Fruit fly (Drosophila melanogaster) whole organism, pupa: ENCODE data around the gene Cul5.

Source experiments
- CG10348 ChIP-seq: fragments of 200-800 bp; sonication (Bioruptor generic); IDR thresholded peaks from 2 replicates; pipeline ENCODE4 v1.3.6; 2022; ENCODE audit warnings: missing biosample characterization, missing genetic modification characterization
- CG12605 ChIP-seq: fragments of 200-800 bp; sonication (Bioruptor generic); IDR thresholded peaks from 2 replicates; pipeline ENCODE4 v1.3.6; 2022; ENCODE audit warnings: missing biosample characterization, missing genetic modification characterization
- CG13204 ChIP-seq: fragments of 200-800 bp; sonication (Bioruptor generic); optimal IDR thresholded peaks from 2 replicates; lab custom pipeline; 2018; ENCODE audit warnings: missing biosample characterization, mild to moderate bottlenecking, missing genetic modification characterization, moderate library complexity
- CG14655 ChIP-seq: fragments of 200-800 bp; sonication (Bioruptor generic); optimal IDR thresholded peaks from 3 replicates; lab custom pipeline; 2017; ENCODE audit warnings: mild to moderate bottlenecking, missing biosample characterization, missing genetic modification reagents, missing genetic modification characterization
- CG15710 ChIP-seq: fragments of 200-800 bp; sonication (Bioruptor generic); optimal IDR thresholded peaks from 2 replicates; lab custom pipeline; 2018; ENCODE audit warnings: missing biosample characterization, mild to moderate bottlenecking, missing genetic modification characterization, moderate library complexity
- CG17806 ChIP-seq: fragments of 200-800 bp; sonication (Bioruptor generic); optimal IDR thresholded peaks from 2 replicates; lab custom pipeline; 2018; ENCODE audit warnings: missing biosample characterization, mild to moderate bottlenecking, missing genetic modification characterization, moderate library complexity
- CG32121 ChIP-seq: fragments of 200-800 bp; sonication (Bioruptor generic); IDR thresholded peaks from 2 replicates; pipeline ENCODE4 v1.3.6; 2022; ENCODE audit warnings: missing biosample characterization, missing genetic modification characterization
- CG34367 ChIP-seq: fragments of 200-800 bp; sonication (Bioruptor generic); optimal IDR thresholded peaks from 2 replicates; lab custom pipeline; 2018; ENCODE audit warnings: missing biosample characterization, mild to moderate bottlenecking, missing genetic modification characterization
- CG4496 ChIP-seq: fragments of 200-800 bp; sonication (Bioruptor generic); IDR thresholded peaks from 3 replicates; pipeline ENCODE4 v1.3.6; 2022; ENCODE audit warnings: missing biosample characterization, missing genetic modification characterization
- CG8159 ChIP-seq: fragments of 200-800 bp; sonication (Bioruptor generic); optimal IDR thresholded peaks from 3 replicates; lab custom pipeline; 2018; ENCODE audit warnings: missing biosample characterization, mild to moderate bottlenecking, missing genetic modification characterization, moderate library complexity
- CG8301 ChIP-seq: fragments of 200-800 bp; sonication (Bioruptor generic); optimal IDR thresholded peaks from 2 replicates; lab custom pipeline; 2018; ENCODE audit warnings: missing biosample characterization, mild to moderate bottlenecking, missing genetic modification characterization
- CG9948 ChIP-seq: fragments of 200-800 bp; sonication (Bioruptor generic); optimal IDR thresholded peaks from 2 replicates; lab custom pipeline; 2018; ENCODE audit warnings: missing biosample characterization, mild to moderate bottlenecking, missing genetic modification characterization, moderate library complexity
- D1 ChIP-seq: fragments of 200-800 bp; sonication (Bioruptor generic); optimal IDR thresholded peaks from 2 replicates; lab custom pipeline; 2018; ENCODE audit warnings: missing biosample characterization, mild to moderate bottlenecking, missing genetic modification characterization, moderate library complexity
- EcR ChIP-seq: fragments of 200-800 bp; sonication (Bioruptor generic); optimal IDR thresholded peaks from 3 replicates; lab custom pipeline; 2019; ENCODE audit warnings: missing biosample characterization, missing genetic modification characterization, mild to moderate bottlenecking, moderate library complexity, missing genetic modification reagents
- Ets98B ChIP-seq: fragments of 200-800 bp; sonication (Bioruptor generic); IDR thresholded peaks from 2 replicates; pipeline ENCODE4 v1.3.6; 2022; ENCODE audit warnings: missing biosample characterization, missing genetic modification characterization
- Pif1A ChIP-seq: fragments of 200-800 bp; sonication (Bioruptor generic); optimal IDR thresholded peaks from 3 replicates; lab custom pipeline; 2016; ENCODE audit warnings: missing biosample characterization, missing genetic modification characterization
- Pif1B ChIP-seq: fragments of 200-800 bp; sonication (Bioruptor generic); optimal IDR thresholded peaks from 3 replicates; lab custom pipeline; 2016; ENCODE audit warnings: missing biosample characterization, missing genetic modification characterization
- Snoo ChIP-seq: fragments of 200-800 bp; sonication (Bioruptor generic); optimal IDR thresholded peaks from 3 replicates; lab custom pipeline; 2017; ENCODE audit warnings: missing biosample characterization, mild to moderate bottlenecking, missing genetic modification characterization, inconsistent platforms
- fd96Ca ChIP-seq: fragments of 200-800 bp; sonication (Bioruptor generic); IDR thresholded peaks from 3 replicates; pipeline ENCODE4 v1.3.6; 2022; ENCODE audit warnings: missing biosample characterization, missing genetic modification characterization
- gl ChIP-seq: fragments of 200-800 bp; sonication (Bioruptor generic); optimal IDR thresholded peaks from 2 replicates; lab custom pipeline; 2018; ENCODE audit warnings: missing biosample characterization, mild to moderate bottlenecking, missing genetic modification characterization
- rn ChIP-seq: fragments of 200-800 bp; sonication (Bioruptor generic); IDR thresholded peaks from 2 replicates; pipeline ENCODE4 v1.3.6; 2022; ENCODE audit warnings: missing biosample characterization, missing genetic modification characterization

Cul5 gene

DNA sequence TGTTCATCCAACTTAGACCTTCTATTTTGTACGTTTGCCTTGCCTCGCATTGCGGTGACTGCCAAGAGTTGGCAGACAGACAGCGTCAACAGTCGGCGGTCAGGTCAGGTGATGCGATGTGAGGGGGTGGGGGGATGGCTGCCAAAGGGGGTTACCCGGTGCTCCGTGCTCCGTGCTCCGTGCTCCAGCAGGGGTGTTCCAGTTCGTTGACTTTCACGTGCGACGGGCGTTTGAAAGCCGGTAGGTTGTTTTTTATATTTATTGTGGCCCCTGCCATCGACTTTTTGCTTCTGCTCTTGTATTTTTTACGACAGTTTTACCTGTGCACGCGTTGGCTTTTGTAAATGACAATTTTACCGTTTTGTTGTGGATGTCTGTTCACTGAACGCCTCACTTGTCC lies 19.3 kb upstream of the Cul5 start:
- TF ChIP-seq CG4496 (GFP tag; lab: Robert Waterston, UW) (peak; percentile 70; the same call in 2 of the 3 replicates), Ets98B (GFP tag; lab: Robert Waterston, UW) (0 out of 2 replicates have a peak, but pooled peaks have one; percentile 26), CG13204 (GFP tag; lab: Kevin White, UChicago) (peak; percentile 35), CG14655 (GFP tag; lab: Kevin White, UChicago) (no peak), EcR (peak; percentile 45), fd96Ca (GFP tag; lab: Robert Waterston, UW) (0 out of 3 replicates have a peak, but pooled peaks have one; percentile 31)
- TF ChIP-seq, all 21 proteins: peak for 5

DNA sequence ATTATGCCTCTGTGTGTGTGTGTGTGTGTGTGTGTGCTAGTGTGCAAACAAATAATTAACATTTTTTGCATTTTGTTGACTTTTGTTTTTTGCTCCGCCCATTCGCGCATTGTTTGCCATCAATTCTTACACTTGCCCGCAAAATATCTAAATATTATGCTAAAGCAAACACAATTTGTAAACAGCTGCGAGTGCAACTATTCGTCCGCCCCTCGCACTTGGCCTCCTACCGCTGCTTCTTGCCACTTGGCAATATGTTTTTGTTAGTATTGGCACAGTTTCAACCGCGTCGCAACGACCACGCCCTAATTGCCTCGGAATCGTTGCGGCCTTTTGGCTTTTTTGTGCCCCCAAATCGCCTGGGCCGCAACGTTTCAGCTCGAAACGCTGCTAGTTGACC lies 14.8 kb upstream of the Cul5 start:
- TF ChIP-seq CG32121 (GFP tag; lab: Robert Waterston, UW) (peak; percentile 63; the same call in 1 of the 2 replicates), D1 (tag; lab: Kevin White, UChicago) (no peak)

DNA sequence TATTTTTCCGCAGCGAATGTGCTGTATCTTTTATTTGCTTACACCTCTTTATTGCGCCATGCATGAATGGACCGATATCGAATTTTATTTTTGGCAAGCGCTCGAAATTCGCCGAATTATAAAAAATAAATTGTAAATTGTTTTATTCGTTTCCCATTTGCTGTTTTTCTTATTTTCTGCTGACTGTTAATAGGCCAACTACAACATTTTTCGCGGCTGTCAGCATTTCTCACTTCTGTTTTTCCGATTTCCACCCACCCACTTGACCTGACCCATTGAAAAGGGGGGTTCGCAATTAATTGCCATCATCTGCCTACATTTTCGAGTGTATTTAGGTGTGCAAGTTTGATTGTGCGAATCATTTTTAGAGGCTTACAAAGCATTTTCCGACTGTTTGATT lies 13.8 kb upstream of the Cul5 start:
- TF ChIP-seq Pif1B (GFP tag; lab: Kevin White, UChicago) (no peak), CG32121 (GFP tag; lab: Robert Waterston, UW) (no peak), Pif1A (GFP tag; lab: Kevin White, UChicago) (no peak), D1 (tag; lab: Kevin White, UChicago) (no peak), EcR (no peak), CG9948 (tag; lab: Kevin White, UChicago) (no peak), Snoo (no peak), CG4496 (GFP tag; lab: Robert Waterston, UW) (no peak), Ets98B (GFP tag; lab: Robert Waterston, UW) (no peak), CG14655 (GFP tag; lab: Kevin White, UChicago) (no peak), CG8301 (tag; lab: Kevin White, UChicago) (no peak), rn (GFP tag; lab: Robert Waterston, UW) (no peak), CG34367 (tag; lab: Kevin White, UChicago) (no peak), CG8159 (tag; lab: Kevin White, UChicago) (no peak), fd96Ca (GFP tag; lab: Robert Waterston, UW) (no peak), CG15710 (no peak), CG12605 (GFP tag; lab: Robert Waterston, UW) (no peak)

DNA sequence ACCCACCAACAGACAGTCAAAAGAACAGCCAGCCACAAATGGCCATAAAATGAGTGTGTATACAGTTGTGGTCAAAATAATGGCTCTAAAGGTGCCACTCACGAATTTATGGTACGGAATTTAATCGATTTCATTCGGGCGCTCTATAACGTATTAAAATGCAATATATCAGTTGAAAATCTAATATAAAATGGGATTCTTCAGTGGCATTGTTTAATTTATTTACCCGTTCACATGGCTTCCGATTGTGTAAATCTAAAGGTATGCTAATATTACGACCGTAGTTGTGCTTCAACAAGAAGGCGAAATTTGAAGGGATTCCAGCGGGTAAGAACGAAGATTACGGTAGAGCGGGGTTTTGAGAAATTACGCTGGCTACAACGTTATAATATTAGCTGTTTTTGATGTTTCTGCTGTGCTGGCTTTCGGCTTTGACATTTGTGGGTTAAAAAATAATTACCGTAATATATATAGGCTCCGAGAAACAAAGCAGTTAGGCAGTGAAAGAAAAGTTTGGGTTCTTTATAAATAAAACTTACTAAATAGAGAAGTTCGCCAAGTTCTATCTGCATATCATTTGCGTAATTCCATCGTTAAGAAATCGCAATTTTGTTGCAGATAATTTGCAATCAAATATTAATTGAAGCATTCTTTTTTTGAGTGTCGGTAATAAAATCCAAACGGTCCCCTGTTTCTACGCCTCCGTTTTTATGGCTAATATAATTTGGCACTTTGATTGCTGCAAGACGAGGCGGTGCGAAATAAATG lies 13.0 kb upstream of the Cul5 start:
- TF ChIP-seq CG8159 (tag; lab: Kevin White, UChicago) (peak; percentile 55), CG9948 (tag; lab: Kevin White, UChicago) (peak; percentile 45), CG34367 (tag; lab: Kevin White, UChicago) (peak; percentile 46), CG14655 (GFP tag; lab: Kevin White, UChicago) (peak; percentile 52), Pif1B (GFP tag; lab: Kevin White, UChicago) (peak; percentile 28), Pif1A (GFP tag; lab: Kevin White, UChicago) (peak; percentile 37), CG10348 (GFP tag; lab: Robert Waterston, UW) (no peak), CG8301 (tag; lab: Kevin White, UChicago) (peak; percentile 44), CG17806 (peak; percentile 40), CG13204 (GFP tag; lab: Kevin White, UChicago) (peak; percentile 18), fd96Ca (GFP tag; lab: Robert Waterston, UW) (no peak), CG4496 (GFP tag; lab: Robert Waterston, UW) (0 out of 3 replicates have a peak, but pooled peaks have one; percentile 43), EcR (no peak), gl (no peak), CG15710 (peak; percentile 43), Snoo (peak; percentile 24)
- TF ChIP-seq, all 21 proteins: peak for 12

DNA sequence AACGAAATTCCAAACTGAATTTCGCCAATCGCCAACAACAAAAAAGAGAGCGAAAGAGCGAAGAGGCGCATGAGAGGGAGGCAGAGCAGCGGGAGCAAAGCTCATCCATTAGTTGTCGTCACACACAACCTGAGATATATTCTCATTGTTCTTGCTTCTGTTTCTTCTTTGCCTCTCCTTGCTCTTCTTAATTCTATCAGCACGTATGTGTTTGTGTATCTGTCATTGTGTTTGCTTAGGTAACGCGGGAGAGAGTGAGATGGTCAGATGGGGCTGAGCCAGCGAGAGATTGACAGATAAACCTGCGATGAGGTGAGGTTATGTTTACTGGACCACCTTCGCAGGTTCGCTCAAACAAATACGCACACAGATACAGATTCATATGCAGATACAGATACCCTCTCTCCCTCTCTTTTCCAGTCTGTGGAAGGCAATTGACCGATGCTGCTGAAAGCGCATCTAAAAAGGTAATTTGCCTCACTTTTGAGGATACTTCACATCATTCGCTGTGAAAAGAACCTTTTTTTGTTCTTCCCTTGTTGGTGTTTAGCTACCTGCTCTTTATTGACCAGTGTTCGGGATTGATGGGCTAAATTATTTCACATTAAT lies 11.3 kb upstream of the Cul5 start:
- peak; percentile 7 for TF ChIP-seq CG8159 (tag; lab: Kevin White, UChicago)
- TF ChIP-seq CG13204 (GFP tag; lab: Kevin White, UChicago), result peak; percentile 46
- peak; percentile 90 for TF ChIP-seq EcR
- no peak for TF ChIP-seq fd96Ca (GFP tag; lab: Robert Waterston, UW)
- no peak for TF ChIP-seq CG4496 (GFP tag; lab: Robert Waterston, UW)
- no peak for TF ChIP-seq CG9948 (tag; lab: Kevin White, UChicago)
- peak; percentile 45; the same call in 1 of the 2 replicates for TF ChIP-seq CG32121 (GFP tag; lab: Robert Waterston, UW)
- peak; percentile 48 for TF ChIP-seq gl
- TF ChIP-seq rn (GFP tag; lab: Robert Waterston, UW), result no peak
- peak; percentile 19 for TF ChIP-seq CG14655 (GFP tag; lab: Kevin White, UChicago)
- TF ChIP-seq Snoo, result peak; percentile 41
- no peak for TF ChIP-seq Pif1A (GFP tag; lab: Kevin White, UChicago)
- TF ChIP-seq CG15710, result peak; percentile 22
- TF ChIP-seq CG8301 (tag; lab: Kevin White, UChicago), result peak; percentile 6
- no peak for TF ChIP-seq CG12605 (GFP tag; lab: Robert Waterston, UW)
- no peak for TF ChIP-seq D1 (tag; lab: Kevin White, UChicago)
- TF ChIP-seq CG34367 (tag; lab: Kevin White, UChicago), result peak; percentile 5
- TF ChIP-seq CG10348 (GFP tag; lab: Robert Waterston, UW), result no peak
- peak; percentile 43 for TF ChIP-seq Pif1B (GFP tag; lab: Kevin White, UChicago)
- no peak for TF ChIP-seq CG17806
- peak; percentile 48; the same call in 1 of the 2 replicates for TF ChIP-seq Ets98B (GFP tag; lab: Robert Waterston, UW)
